Fruit fly (Drosophila melanogaster): ENCODE results near the gene CG6565.
A peak's percentile ranks its signal among the peaks of the same experiment; 100 is the strongest.

CG6565 gene

dm6 chr2L:13370762-13371161 lies 3.1 kb upstream of the CG6565 start, which contains the start of gene ND-B22 (continued):
- TF ChIP-seq CG7987 (GFP tag; optimal IDR thresholded peaks at IDR 0.05) (peak; percentile 23), CG6175 (GFP tag; IDR thresholded peaks at IDR 0.05) (no peak), CG13287 (GFP tag; IDR thresholded peaks at IDR 0.05; ENCODE audit: partially characterized antibody) (peak; percentile 63), CG15514 (GFP tag; optimal IDR thresholded peaks at IDR 0.05) (peak; percentile 57), CG7556 (GFP tag; optimal IDR thresholded peaks at IDR 0.05) (peak; percentile 16), cwo (GFP tag; optimal IDR thresholded peaks at IDR 0.05) (no peak), CG9797 (GFP tag; optimal IDR thresholded peaks at IDR 0.05) (no peak), Opbp (GFP tag; IDR thresholded peaks at IDR 0.05; ENCODE audit: partially characterized antibody) (peak; percentile 55; the same call in 2 of the 3 replicates), scrt (GFP tag; optimal IDR thresholded peaks at IDR 0.05) (peak; percentile 24), CG2202 (tag; optimal IDR thresholded peaks at IDR 0.05) (no peak), CG4360 (GFP tag; IDR thresholded peaks at IDR 0.05) (peak; percentile 97), Trl (optimal IDR thresholded peaks at IDR 0.05) (no peak), Trl (GFP tag; optimal IDR thresholded peaks at IDR 0.05) (peak; percentile 31), CG3281 (GFP tag; optimal IDR thresholded peaks at IDR 0.05) (peak; percentile 56), CG13624 (GFP tag; optimal IDR thresholded peaks at IDR 0.05) (peak; percentile 17), NFAT (GFP tag; IDR thresholded peaks at IDR 0.05) (no peak; the same call in 1 of the 2 replicates), Camta (GFP tag; optimal IDR thresholded peaks at IDR 0.05) (no peak), Xbp1 (GFP tag; optimal IDR thresholded peaks at IDR 0.05) (peak; percentile 55), CG10267 (tag; optimal IDR thresholded peaks at IDR 0.05) (peak; percentile 93), jigr1 (GFP tag; IDR thresholded peaks at IDR 0.05) (no peak), Drgx (GFP tag; IDR thresholded peaks at IDR 0.05) (no peak), Nf-YC (tag; optimal IDR thresholded peaks at IDR 0.05) (peak; percentile 47), chif (GFP tag; optimal IDR thresholded peaks at IDR 0.05) (peak in 1 of 2 experiments; percentile 2), BtbVII (GFP tag; optimal IDR thresholded peaks at IDR 0.05) (no peak), Dip2 (GFP tag; IDR thresholded peaks at IDR 0.05) (no peak), CG34422 (GFP tag; IDR thresholded peaks at IDR 0.05) (peak; percentile 35; the same call in 1 of the 3 replicates), Spps (tag; optimal IDR thresholded peaks at IDR 0.05) (no peak), CG12659 (GFP tag; optimal IDR thresholded peaks at IDR 0.05) (peak; percentile 76), CG30020 (tag; optimal IDR thresholded peaks at IDR 0.05) (peak; percentile 43), CG2120 (GFP tag; optimal IDR thresholded peaks at IDR 0.05) (peak; percentile 73), CG1529 (GFP tag; optimal IDR thresholded peaks at IDR 0.05) (no peak), CG13296 (GFP tag; optimal IDR thresholded peaks at IDR 0.05) (peak; percentile 36), CG4617 (GFP tag; optimal IDR thresholded peaks at IDR 0.05; ENCODE audit: borderline replicate concordance) (peak; percentile 87), mld (GFP tag; IDR thresholded peaks at IDR 0.05; ENCODE audit: partially characterized antibody) (no peak), ac (GFP tag; optimal IDR thresholded peaks at IDR 0.05) (no peak), CG14050 (GFP tag; IDR thresholded peaks at IDR 0.05) (no peak; the same call in 2 of the 3 replicates), CG10274 (GFP tag; optimal IDR thresholded peaks at IDR 0.05) (no peak), CG34224 (GFP tag; IDR thresholded peaks at IDR 0.05; ENCODE audit: partially characterized antibody) (peak; percentile 52; the same call in 1 of the 3 replicates), Dip3 (GFP tag; optimal IDR thresholded peaks at IDR 0.05) (peak; percentile 61), CG9727 (GFP tag; optimal IDR thresholded peaks at IDR 0.05) (no peak), ranshi (GFP tag; IDR thresholded peaks at IDR 0.05) (0 out of 2 replicates have a peak, but pooled peaks have one; percentile 22), CG2116 (GFP tag; optimal IDR thresholded peaks at IDR 0.05) (peak; percentile 3), Pdp1 (GFP tag; optimal IDR thresholded peaks at IDR 0.05) (peak; percentile 27 to 97), Fer1 (GFP tag; optimal IDR thresholded peaks at IDR 0.05) (peak; percentile 61), phol (tag; optimal IDR thresholded peaks at IDR 0.05) (peak; percentile 46), amos (GFP tag; IDR thresholded peaks at IDR 0.05; ENCODE audit: partially characterized antibody) (peak; percentile 30; the same call in 1 of the 2 replicates), CG1233 (GFP tag; optimal IDR thresholded peaks at IDR 0.05) (peak; percentile 39), CG8281 (tag; optimal IDR thresholded peaks at IDR 0.05) (no peak), Ada2b (GFP tag; IDR thresholded peaks at IDR 0.05) (no peak), ind (GFP tag; optimal IDR thresholded peaks at IDR 0.05) (peak; percentile 46)
